Worm (Caenorhabditis elegans) whole organism, L2 larva: Measurements from ENCODE around the gene F37C4.8.

Source experiments
- C34F6.9 ChIP-seq: fragments of 150-350 bp; optimal IDR thresholded peaks from 2 replicates; lab custom pipeline; 2014; ENCODE audit warnings: missing biosample characterization, missing genetic modification characterization
- R02D3.7 ChIP-seq: fragments of 150-350 bp; optimal IDR thresholded peaks from 2 replicates; lab custom pipeline; 2014; ENCODE audit warnings: missing biosample characterization, missing genetic modification characterization
- Y55F3AM.14 ChIP-seq: fragments of 200-800 bp; sonication (Bioruptor generic); optimal IDR thresholded peaks from 2 replicates; lab custom pipeline; 2018; ENCODE audit warnings: mild to moderate bottlenecking, missing genetic modification characterization, missing compliant biosample characterization
- ZK546.5 ChIP-seq: sonication (generic microtip); optimal IDR thresholded peaks from 2 replicates; lab custom pipeline; 2017; ENCODE audit warnings: missing biosample characterization, missing genetic modification characterization
- alr-1 ChIP-seq: fragments of 150-350 bp; optimal IDR thresholded peaks from 2 replicates; lab custom pipeline; 2014; ENCODE audit warnings: missing biosample characterization, missing genetic modification characterization
- aly-2 ChIP-seq: fragments of 150-350 bp; optimal IDR thresholded peaks from 2 replicates; lab custom pipeline; 2014; ENCODE audit warnings: missing biosample characterization, missing genetic modification characterization
- ama-1 ChIP-seq: fragments of 150-350 bp; optimal IDR thresholded peaks from 2 replicates; lab custom pipeline; 2018; ENCODE audit warnings: inconsistent platforms
- blmp-1 ChIP-seq: sonication (generic microtip); optimal IDR thresholded peaks from 2 replicates; lab custom pipeline; 2017; ENCODE audit warnings: missing genetic modification characterization, mild to moderate bottlenecking, missing compliant biosample characterization, antibody characterized with exemption, moderate library complexity; ENCODE audit not compliant: insufficient read depth
- ceh-16 ChIP-seq: fragments of 150-350 bp; optimal IDR thresholded peaks from 2 replicates; lab custom pipeline; 2014; ENCODE audit warnings: missing biosample characterization, missing genetic modification characterization
- ceh-82 ChIP-seq: fragments of 150-350 bp; optimal IDR thresholded peaks from 2 replicates; lab custom pipeline; 2014; ENCODE audit warnings: missing biosample characterization, missing genetic modification characterization
- dmd-4 ChIP-seq: sonication (generic microtip); optimal IDR thresholded peaks from 2 replicates; lab custom pipeline; 2017; ENCODE audit warnings: missing biosample characterization, missing genetic modification characterization
- egl-27 ChIP-seq: sonication (generic microtip); optimal IDR thresholded peaks from 3 replicates; lab custom pipeline; 2017; ENCODE audit warnings: missing biosample characterization, missing genetic modification reagents, missing genetic modification characterization
- elt-1 ChIP-seq: fragments of 150-350 bp; optimal IDR thresholded peaks from 2 replicates; lab custom pipeline; 2014; ENCODE audit warnings: missing biosample characterization, missing genetic modification characterization
- fos-1 ChIP-seq: fragments of 150-350 bp; optimal IDR thresholded peaks from 2 replicates; lab custom pipeline; 2014; ENCODE audit warnings: missing biosample characterization, missing genetic modification characterization
- lin-11 ChIP-seq: fragments of 150-350 bp; sonication (generic microtip); optimal IDR thresholded peaks from 2 replicates; lab custom pipeline; 2014; ENCODE audit warnings: missing biosample characterization, missing genetic modification characterization, inconsistent platforms, mixed read lengths
- lin-13 ChIP-seq: fragments of 150-350 bp; optimal IDR thresholded peaks from 2 replicates; lab custom pipeline; 2014; ENCODE audit warnings: missing biosample characterization, missing genetic modification reagents, missing genetic modification characterization
- lin-39 ChIP-seq: fragments of 150-350 bp; optimal IDR thresholded peaks from 2 replicates; lab custom pipeline; 2014; ENCODE audit warnings: missing biosample characterization, missing genetic modification reagents, missing genetic modification characterization
- lsy-2 ChIP-seq, 2 experiments: fragments of 150-350 bp in 1 of 2; sonication (generic microtip) in 1 of 2; optimal IDR thresholded peaks; 2 replicates each; lab custom pipeline; 2014 to 2017; ENCODE audit warnings: missing biosample characterization in 2 of 2, missing genetic modification characterization in 2 of 2
- mdl-1 ChIP-seq, 2 experiments: fragments of 150-350 bp in 1 of 2; sonication (generic microtip) in 1 of 2; optimal IDR thresholded peaks; 2 replicates each; lab custom pipeline; 2017; ENCODE audit warnings: missing biosample characterization in 2 of 2, missing genetic modification characterization in 2 of 2
- nhr-12 ChIP-seq: fragments of 150-350 bp; optimal IDR thresholded peaks from 2 replicates; lab custom pipeline; 2014; ENCODE audit warnings: missing biosample characterization, missing genetic modification characterization
- nhr-21 ChIP-seq: fragments of 150-350 bp; optimal IDR thresholded peaks from 2 replicates; lab custom pipeline; 2014; ENCODE audit warnings: missing biosample characterization, missing genetic modification characterization
- nhr-237 ChIP-seq: fragments of 150-350 bp; optimal IDR thresholded peaks from 2 replicates; lab custom pipeline; 2014; ENCODE audit warnings: missing biosample characterization, missing genetic modification characterization
- nhr-25 ChIP-seq: fragments of 150-350 bp; sonication (generic microtip); optimal IDR thresholded peaks from 3 replicates; lab custom pipeline; 2014; ENCODE audit warnings: missing biosample characterization, missing genetic modification characterization
- nhr-6 ChIP-seq: fragments of 150-350 bp; optimal IDR thresholded peaks from 2 replicates; lab custom pipeline; 2014; ENCODE audit warnings: missing biosample characterization, missing genetic modification characterization
- peb-1 ChIP-seq: fragments of 150-350 bp; optimal IDR thresholded peaks from 2 replicates; lab custom pipeline; 2014; ENCODE audit warnings: missing biosample characterization, missing genetic modification characterization
- sem-4 ChIP-seq: fragments of 150-350 bp; optimal IDR thresholded peaks from 2 replicates; lab custom pipeline; 2014; ENCODE audit warnings: missing biosample characterization, missing genetic modification reagents, missing genetic modification characterization
- skn-1 ChIP-seq: sonication (generic microtip); optimal IDR thresholded peaks from 2 replicates; lab custom pipeline; 2017; ENCODE audit warnings: missing biosample characterization, missing genetic modification characterization
- sma-3 ChIP-seq: sonication (generic microtip); optimal IDR thresholded peaks from 2 replicates; lab custom pipeline; 2016; ENCODE audit warnings: missing genetic modification reagents, missing genetic modification characterization, missing compliant biosample characterization
- sma-9 ChIP-seq, 2 experiments: fragments of 150-350 bp in 1 of 2; sonication (generic microtip) in 1 of 2; optimal IDR thresholded peaks; 2 replicates each; lab custom pipeline; 2014 to 2016; ENCODE audit warnings: missing genetic modification characterization in 2 of 2, mild to moderate bottlenecking in 1 of 2, missing biosample characterization in 1 of 2, missing compliant biosample characterization in 1 of 2, missing genetic modification reagents in 1 of 2, moderate library complexity in 1 of 2
- snpc-4 ChIP-seq: fragments of 150-350 bp; optimal IDR thresholded peaks from 2 replicates; lab custom pipeline; 2014; ENCODE audit warnings: missing biosample characterization, missing genetic modification characterization
- unc-55 ChIP-seq: fragments of 150-350 bp; sonication (generic microtip); optimal IDR thresholded peaks from 3 replicates; lab custom pipeline; 2014; ENCODE audit warnings: missing biosample characterization, missing genetic modification reagents, missing genetic modification characterization
- unc-62 ChIP-seq: fragments of 150-350 bp; optimal IDR thresholded peaks from 2 replicates; lab custom pipeline; 2014; ENCODE audit warnings: missing biosample characterization, missing genetic modification reagents, missing genetic modification characterization
- zag-1 ChIP-seq: fragments of 150-350 bp; optimal IDR thresholded peaks from 2 replicates; lab custom pipeline; 2014; ENCODE audit warnings: missing biosample characterization, missing genetic modification characterization
- ztf-1 ChIP-seq: fragments of 200-800 bp; sonication (Bioruptor generic); conservative IDR thresholded peaks from 2 replicates; pipeline ENCODE4 v1.3.6; 2022; ENCODE audit warnings: missing genetic modification characterization, missing compliant biosample characterization
- ztf-4 ChIP-seq: fragments of 150-350 bp; optimal IDR thresholded peaks from 2 replicates; lab custom pipeline; 2014; ENCODE audit warnings: missing biosample characterization, missing genetic modification characterization

F37C4.8 gene

ce11 chrIV:3835065-3835464 lies 46.0 kb downstream of the F37C4.8 start, which contains the start of gene cal-3:
TSS of gene cal-3 (minus strand) at chrIV:3835165.
- TF ChIP-seq aly-2 (tag; lab: Kevin White, UChicago) (no peak), nhr-237 (tag; lab: Kevin White, UChicago) (no peak), ama-1 (lab: Kevin White, UChicago) (no peak), alr-1 (tag; lab: Kevin White, UChicago) (no peak), lin-13 (GFP tag; lab: Kevin White, UChicago) (no peak), nhr-21 (tag; lab: Kevin White, UChicago) (no peak), sma-9 (GFP tag; optimal IDR thresholded peaks at IDR 0.05; lab: Kevin White, UChicago) (no peak), sma-9 (tag; optimal IDR thresholded peaks at IDR 0.05; lab: Kevin White, UChicago) (no peak), unc-55 (GFP tag; lab: Kevin White, UChicago) (no peak), nhr-6 (tag; lab: Kevin White, UChicago) (no peak), ZK546.5 (tag; lab: Kevin White, UChicago) (no peak), blmp-1 (tag; lab: Kevin White, UChicago) (no peak), lin-11 (no peak), ceh-82 (tag; lab: Kevin White, UChicago) (no peak), skn-1 (tag; lab: Kevin White, UChicago) (no peak), nhr-12 (tag; lab: Kevin White, UChicago) (no peak), sem-4 (tag; lab: Kevin White, UChicago) (no peak)

ce11 chrIV:3833778-3834177 lies 47.2 kb downstream of the F37C4.8 start:
- TF ChIP-seq zag-1 (tag; lab: Kevin White, UChicago) (no peak), lin-39 (no peak), snpc-4 (no peak), Y55F3AM.14 (GFP tag; lab: Kevin White, UChicago) (no peak), sma-3 (no peak), ceh-16 (tag; lab: Kevin White, UChicago) (no peak), sma-9 (GFP tag; optimal IDR thresholded peaks at IDR 0.05; lab: Kevin White, UChicago) (no peak), sma-9 (tag; optimal IDR thresholded peaks at IDR 0.05; lab: Kevin White, UChicago) (no peak), sem-4 (tag; lab: Kevin White, UChicago) (no peak), fos-1 (no peak), mdl-1 (tag; optimal IDR thresholded peaks at IDR 0.05; lab: Kevin White, UChicago) (no peak), alr-1 (tag; lab: Kevin White, UChicago) (no peak), skn-1 (tag; lab: Kevin White, UChicago) (no peak), ztf-4 (tag; lab: Kevin White, UChicago) (no peak), egl-27 (no peak), unc-62 (GFP tag; lab: Kevin White, UChicago) (no peak), peb-1 (no peak), blmp-1 (tag; lab: Kevin White, UChicago) (no peak), R02D3.7 (tag; lab: Kevin White, UChicago) (no peak), nhr-25 (tag; lab: Kevin White, UChicago) (no peak), elt-1 (tag; lab: Kevin White, UChicago) (no peak)

ce11 chrIV:3832040-3832439 lies 49.0 kb downstream of the F37C4.8 start:
- TF ChIP-seq nhr-25 (tag; lab: Kevin White, UChicago) (no peak), zag-1 (tag; lab: Kevin White, UChicago) (no peak), ceh-16 (tag; lab: Kevin White, UChicago) (no peak), C34F6.9 (tag; lab: Kevin White, UChicago) (no peak), ztf-1 (GFP tag; lab: Robert Waterston, UW) (no peak), lin-13 (GFP tag; lab: Kevin White, UChicago) (no peak), ztf-4 (tag; lab: Kevin White, UChicago) (no peak), dmd-4 (no peak), blmp-1 (tag; lab: Kevin White, UChicago) (no peak), snpc-4 (no peak), lsy-2 (tag; optimal IDR thresholded peaks at IDR 0.05; lab: Kevin White, UChicago) (no peak), Y55F3AM.14 (GFP tag; lab: Kevin White, UChicago) (no peak)
- TF ChIP-seq, all 48 proteins: peak for 0
